Fruit fly (Drosophila melanogaster) whole organism: ENCODE measurements around the gene CG11672.

Source experiments
- CG8478 ChIP-seq: fragments of >200 bp; optimal IDR thresholded peaks from 2 replicates; lab custom pipeline; 2018; ENCODE audit warnings: inconsistent platforms
- Dll ChIP-seq: fragments of >200 bp; optimal IDR thresholded peaks from 2 replicates; lab custom pipeline; 2017
- EcR ChIP-seq, 2 experiments: fragments of >200 bp; optimal IDR thresholded peaks; 2 replicates each; lab custom pipeline; 2017; ENCODE audit warnings: missing biosample characterization in 2 of 2, missing genetic modification characterization in 2 of 2, missing genetic modification reagents in 2 of 2
- pan ChIP-seq: fragments of >200 bp; optimal IDR thresholded peaks from 2 replicates; lab custom pipeline; 2017
- psq ChIP-seq: fragments of >200 bp; optimal IDR thresholded peaks from 2 replicates; lab custom pipeline; 2017
- usp ChIP-seq: fragments of >200 bp; optimal IDR thresholded peaks from 2 replicates; lab custom pipeline; 2017; ENCODE audit warnings: missing biosample characterization, missing genetic modification characterization, mixed read lengths

CG11672 gene

DNA sequence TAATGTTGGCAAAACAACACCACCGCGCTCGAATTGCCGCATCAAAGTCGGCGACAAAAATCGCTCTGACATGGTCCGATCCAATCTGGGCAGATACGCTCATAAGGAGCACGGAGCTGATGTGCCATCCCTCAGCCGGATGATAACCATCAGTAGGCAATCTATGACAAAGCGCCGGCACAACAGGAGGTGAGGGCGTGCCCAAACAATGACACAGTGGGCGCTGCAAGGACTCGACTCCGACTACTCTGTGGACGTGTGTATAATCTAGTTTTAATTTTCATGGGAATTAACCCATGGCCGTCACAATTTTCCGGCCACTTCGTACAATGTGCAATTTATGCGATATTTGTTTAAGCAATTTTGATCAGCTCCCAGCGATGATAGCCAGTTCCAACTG, 15.3 kb downstream of the CG11672 start:
- TF ChIP-seq usp (no peak), EcR (GFP tag; optimal IDR thresholded peaks at IDR 0.05; lab: Kevin White, UChicago) (no peak), pan (lab: Kevin White, UChicago) (no peak), psq (lab: Kevin White, UChicago) (no peak), Dll (lab: Kevin White, UChicago) (no peak), CG8478 (lab: Kevin White, UChicago) (no peak)

DNA sequence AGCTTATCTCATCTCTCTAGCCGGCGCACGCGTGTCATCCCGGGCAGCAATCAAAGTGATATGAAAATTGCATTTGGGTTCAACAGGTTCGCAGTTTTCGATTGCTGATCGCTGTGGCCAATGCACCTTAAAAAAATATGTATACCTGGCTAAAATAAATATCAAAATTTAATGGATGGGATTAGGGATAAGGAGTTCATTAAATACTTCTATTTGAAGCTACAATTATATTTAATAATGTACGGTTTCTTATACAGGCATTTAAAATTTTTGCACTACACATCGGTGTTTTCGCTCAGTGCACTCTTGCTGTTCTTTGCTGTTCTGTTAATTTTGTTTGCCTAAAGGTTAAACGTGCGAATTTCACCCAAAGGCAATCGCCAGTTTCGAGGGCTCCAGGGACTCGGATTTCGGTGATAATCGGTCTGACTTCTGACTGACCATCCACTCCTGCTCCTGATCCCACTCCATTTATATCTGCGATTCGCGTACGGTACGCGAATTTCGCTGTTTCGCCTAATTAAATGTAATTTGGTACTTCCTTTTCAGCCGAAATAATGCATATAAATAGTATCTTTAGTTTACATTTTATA, 17.7 kb downstream of the CG11672 start:
- TF ChIP-seq CG8478 (lab: Kevin White, UChicago) (no peak), pan (lab: Kevin White, UChicago) (no peak), Dll (lab: Kevin White, UChicago) (no peak), psq (lab: Kevin White, UChicago) (no peak), EcR (GFP tag; optimal IDR thresholded peaks at IDR 0.05; lab: Kevin White, UChicago) (no peak), usp (no peak)

DNA sequence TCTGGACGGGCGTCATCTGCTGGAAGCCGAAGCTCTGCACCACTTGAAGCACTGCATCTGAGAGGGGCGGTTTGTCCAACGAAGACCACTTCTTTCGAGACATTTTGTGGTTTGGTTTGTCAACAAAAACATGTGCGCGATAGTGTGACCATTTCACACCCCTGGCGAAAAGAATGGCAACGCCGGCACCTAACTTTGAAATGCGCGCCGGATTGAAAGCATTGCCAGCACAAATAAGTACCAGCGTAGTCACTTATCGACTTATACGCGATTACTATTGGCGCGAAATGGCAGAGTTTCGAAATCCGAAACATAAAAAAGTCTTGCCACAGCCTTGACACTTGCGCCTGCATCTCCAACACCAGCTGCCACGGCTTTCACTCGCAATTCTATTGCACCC, 20.6 kb downstream of the CG11672 start, which contains the start of gene CG9630:
CG9630 (minus strand) TSS at position 157 of the 400 bp plus-strand sequence.
- TF ChIP-seq psq (lab: Kevin White, UChicago) (no peak), CG8478 (lab: Kevin White, UChicago) (no peak), Dll (lab: Kevin White, UChicago) (no peak), EcR (GFP tag; optimal IDR thresholded peaks at IDR 0.05; lab: Kevin White, UChicago) (no peak), usp (no peak), pan (lab: Kevin White, UChicago) (no peak)

DNA sequence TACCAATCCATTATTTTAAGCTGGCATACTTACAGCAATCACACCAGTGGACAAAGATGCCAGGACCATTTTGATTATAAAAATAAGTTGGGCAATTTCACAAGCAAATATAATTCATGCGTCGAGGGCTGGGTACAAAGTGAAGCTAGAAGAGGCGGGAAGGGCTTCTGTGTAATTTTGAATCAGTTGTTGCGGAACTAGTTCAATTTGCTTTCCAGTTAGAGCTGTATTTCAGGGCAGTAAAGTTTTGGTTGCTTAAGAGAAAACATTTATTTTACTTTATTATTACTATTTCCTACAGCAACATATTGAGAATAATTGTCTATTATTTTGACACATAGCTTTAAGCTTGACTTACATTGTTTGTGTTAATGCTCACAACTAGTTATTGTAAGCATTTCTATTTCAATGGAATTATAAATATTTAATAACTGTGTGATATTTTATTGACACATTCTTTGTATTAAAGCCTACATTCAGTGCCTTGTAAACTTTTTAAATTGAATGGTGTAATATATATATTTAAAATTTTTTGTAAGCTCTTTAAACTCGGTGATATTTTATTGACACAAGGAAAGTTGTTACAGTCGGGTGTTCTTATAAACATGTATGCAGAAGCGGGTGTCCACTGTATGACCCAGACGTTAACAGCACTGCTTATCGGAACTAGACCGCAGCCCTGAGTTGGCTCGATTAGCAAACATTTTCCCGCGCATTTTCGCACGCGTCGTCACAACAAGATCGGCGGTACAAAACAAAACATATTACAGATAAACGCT, 25.9 kb downstream of the CG11672 start, which contains the start of the genes RPA1 and Mcm2:
RPA1 (minus strand) TSS at position 150 of the 779 bp plus-strand sequence.
Mcm2 (plus strand) TSS at position 669 of the 779 bp plus-strand sequence.
- TF ChIP-seq psq (lab: Kevin White, UChicago) (no peak), CG8478 (lab: Kevin White, UChicago) (no peak)

DNA sequence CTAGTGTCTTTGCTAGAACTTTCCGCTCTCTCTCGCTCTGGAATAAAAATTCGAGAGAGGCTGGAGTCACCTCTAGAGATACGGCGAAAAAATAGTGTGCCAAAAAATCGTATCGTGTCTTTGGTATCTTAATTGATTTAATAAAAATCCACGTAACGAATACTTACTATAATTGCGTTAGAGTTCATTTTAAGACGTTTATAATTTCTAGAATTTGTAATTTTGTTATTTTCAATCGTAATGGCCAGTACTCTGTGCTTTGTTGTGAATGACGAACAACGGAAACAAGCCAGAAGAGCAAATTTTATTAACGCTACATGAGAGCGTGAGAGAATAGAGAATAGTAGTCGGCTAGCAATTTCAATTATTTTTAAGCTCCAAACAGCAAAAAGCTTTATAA, 28.7 kb downstream of the CG11672 start:
- no peak for TF ChIP-seq CG8478 (lab: Kevin White, UChicago)
- TF ChIP-seq Dll (lab: Kevin White, UChicago), result no peak
- TF ChIP-seq pan (lab: Kevin White, UChicago), result no peak
- no peak for TF ChIP-seq psq (lab: Kevin White, UChicago)
- TF ChIP-seq EcR (GFP tag; optimal IDR thresholded peaks at IDR 0.05; lab: Kevin White, UChicago), result no peak
- no peak for TF ChIP-seq usp

DNA sequence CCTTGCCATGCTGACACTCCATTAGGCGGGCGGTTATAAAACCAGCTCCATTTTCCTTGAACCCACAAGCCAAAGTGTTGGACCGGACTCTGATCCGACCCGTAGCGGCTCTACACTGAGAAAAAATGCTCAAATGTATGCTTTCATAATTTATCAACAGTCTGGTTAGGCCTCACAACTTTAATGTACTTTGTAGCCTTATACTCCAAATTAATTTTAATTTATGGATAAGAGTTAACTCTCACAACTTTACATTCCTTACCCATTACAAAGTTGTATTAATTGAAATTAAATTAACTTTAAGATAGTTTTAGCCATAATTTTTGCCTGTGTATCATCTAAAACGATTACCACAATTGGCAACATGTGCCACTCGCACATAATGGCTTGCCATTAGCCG, 34.3 kb downstream of the CG11672 start:
- no peak for TF ChIP-seq CG8478 (lab: Kevin White, UChicago)
- no peak for TF ChIP-seq pan (lab: Kevin White, UChicago)

DNA sequence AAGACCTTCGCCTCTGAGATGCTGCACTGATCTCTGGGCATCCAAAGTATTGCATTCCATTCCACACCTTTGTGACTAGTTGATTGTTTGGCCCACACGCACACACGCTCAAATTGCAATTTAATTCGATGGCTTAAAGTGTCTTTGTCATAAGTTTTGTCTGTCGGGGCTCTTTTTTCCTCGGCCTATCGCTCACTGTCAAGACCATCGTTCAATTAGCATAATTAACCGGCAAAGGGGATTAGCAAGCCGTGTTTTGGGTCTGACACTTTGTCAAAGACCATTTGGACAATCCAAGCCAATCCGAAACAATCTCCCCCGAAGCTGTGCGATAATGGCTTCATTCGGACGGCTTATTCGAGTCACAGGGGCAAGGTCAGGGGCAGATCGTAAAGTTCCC, 36.0 kb downstream of the CG11672 start:
- TF ChIP-seq CG8478 (lab: Kevin White, UChicago) (no peak), EcR (GFP tag; optimal IDR thresholded peaks at IDR 0.05; lab: Kevin White, UChicago) (no peak), Dll (lab: Kevin White, UChicago) (no peak)

DNA sequence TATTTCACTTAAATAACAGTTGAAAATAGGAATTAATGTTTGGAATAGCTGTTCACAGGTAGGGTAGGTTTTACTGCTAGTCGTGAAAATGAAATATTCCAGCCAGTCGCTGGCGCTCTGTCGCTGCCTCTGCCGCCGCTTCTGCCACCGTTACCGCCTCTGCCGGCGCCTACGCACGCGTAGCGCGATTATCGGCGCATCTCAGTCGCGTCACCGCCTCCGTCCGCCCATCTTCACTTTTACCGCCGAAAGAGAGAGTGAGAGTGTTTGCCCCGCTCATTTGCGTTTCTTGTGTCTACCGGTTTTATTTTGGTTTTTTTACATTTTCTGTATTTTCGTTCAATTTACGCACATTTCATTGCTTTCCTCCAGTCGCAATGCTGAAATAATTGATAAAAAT, 38.8 kb downstream of the CG11672 start:
- TF ChIP-seq pan (lab: Kevin White, UChicago) (no peak), Dll (lab: Kevin White, UChicago) (no peak), EcR (GFP tag; optimal IDR thresholded peaks at IDR 0.05; lab: Kevin White, UChicago) (no peak), usp (no peak), psq (lab: Kevin White, UChicago) (no peak), CG8478 (lab: Kevin White, UChicago) (no peak)

DNA sequence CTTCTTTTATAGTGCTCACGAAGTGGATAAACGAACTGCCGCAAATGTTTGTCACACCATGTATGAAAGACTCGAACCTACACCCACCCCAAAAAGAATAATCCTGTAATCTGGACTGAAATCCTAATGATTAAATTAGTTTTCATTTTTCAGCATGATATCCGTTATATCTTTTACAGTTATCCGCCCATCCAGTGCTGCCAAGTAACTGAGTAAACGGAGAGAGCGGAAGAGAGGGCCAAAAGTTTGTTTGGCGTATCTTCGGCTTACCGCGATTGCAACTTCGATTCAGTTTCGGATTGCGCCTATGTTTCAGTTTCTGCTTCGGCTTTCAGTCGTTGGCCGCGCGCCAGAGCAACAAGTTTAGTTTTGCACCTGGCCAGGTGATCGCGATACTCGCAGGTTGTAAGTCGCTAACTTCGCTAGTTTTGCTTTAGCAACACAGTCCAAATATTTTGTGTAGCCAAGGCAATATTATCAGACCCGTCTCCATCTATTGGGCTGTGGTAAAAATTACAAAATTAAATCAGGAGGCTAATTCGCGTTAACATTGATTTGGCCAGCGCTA, 40.1 kb downstream of the CG11672 start, which contains the start of gene mtg:
mtg (plus strand) TSS at position 332 of the 568 bp plus-strand sequence.
- TF ChIP-seq CG8478 (lab: Kevin White, UChicago), result no peak

DNA sequence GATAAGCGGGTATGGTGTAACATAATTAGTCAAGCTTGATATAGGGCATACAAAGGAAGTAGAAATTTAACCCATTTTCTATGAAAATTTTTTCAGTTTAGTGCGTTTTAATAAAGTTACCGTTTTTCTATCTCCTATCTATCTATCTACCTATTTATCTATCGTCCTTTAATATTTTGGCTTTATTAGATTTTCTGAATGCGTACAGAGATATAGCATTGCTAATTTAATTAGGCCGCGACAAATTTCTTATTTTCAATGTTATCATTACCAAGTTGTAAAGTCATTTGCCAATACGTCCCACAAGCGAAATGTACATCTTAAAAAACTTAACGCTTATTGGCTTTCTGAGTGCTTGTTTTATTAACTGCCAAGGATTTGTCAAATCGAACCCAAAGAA, 42.2 kb downstream of the CG11672 start, which contains the start of gene CG15864:
CG15864 (plus strand) TSS at position 301 of the 400 bp plus-strand sequence.
- TF ChIP-seq pan (lab: Kevin White, UChicago), result no peak
- no peak for TF ChIP-seq usp
- no peak for TF ChIP-seq Dll (lab: Kevin White, UChicago)
- TF ChIP-seq CG8478 (lab: Kevin White, UChicago), result no peak
- TF ChIP-seq psq (lab: Kevin White, UChicago), result no peak
- TF ChIP-seq EcR (GFP tag; optimal IDR thresholded peaks at IDR 0.05; lab: Kevin White, UChicago), result no peak

DNA sequence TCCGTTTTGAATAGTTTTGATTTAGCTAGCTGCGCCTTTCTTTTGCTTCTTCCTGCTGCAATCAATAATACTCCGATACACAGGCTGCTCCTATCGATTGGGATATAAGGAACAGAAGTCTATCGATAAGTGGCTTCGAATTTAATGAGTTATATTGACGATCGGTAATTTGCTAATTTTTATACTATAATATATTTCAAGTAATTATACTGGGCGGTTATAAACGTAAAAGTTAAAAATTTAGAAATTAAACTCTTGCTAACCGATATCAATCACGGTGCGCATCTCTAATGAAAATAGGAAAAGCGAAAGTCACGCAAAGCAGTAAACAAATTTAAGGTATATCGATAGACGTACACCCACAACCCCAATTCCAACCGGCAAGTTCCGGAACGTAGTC, 46.7 kb downstream of the CG11672 start, which contains the start of the genes CG9636, CG18749 and CG33722:
CG9636 (minus strand) TSS at position 73 of the 400 bp plus-strand sequence.
CG18749 (plus strand) TSS at position 336 of the 400 bp plus-strand sequence.
CG33722 (plus strand) TSS at position 336 of the 400 bp plus-strand sequence.
- TF ChIP-seq psq (lab: Kevin White, UChicago), result no peak
- TF ChIP-seq pan (lab: Kevin White, UChicago), result no peak
- TF ChIP-seq Dll (lab: Kevin White, UChicago), result no peak
- no peak for TF ChIP-seq EcR (GFP tag; optimal IDR thresholded peaks at IDR 0.05; lab: Kevin White, UChicago)
- no peak for TF ChIP-seq usp
- no peak for TF ChIP-seq CG8478 (lab: Kevin White, UChicago)

DNA sequence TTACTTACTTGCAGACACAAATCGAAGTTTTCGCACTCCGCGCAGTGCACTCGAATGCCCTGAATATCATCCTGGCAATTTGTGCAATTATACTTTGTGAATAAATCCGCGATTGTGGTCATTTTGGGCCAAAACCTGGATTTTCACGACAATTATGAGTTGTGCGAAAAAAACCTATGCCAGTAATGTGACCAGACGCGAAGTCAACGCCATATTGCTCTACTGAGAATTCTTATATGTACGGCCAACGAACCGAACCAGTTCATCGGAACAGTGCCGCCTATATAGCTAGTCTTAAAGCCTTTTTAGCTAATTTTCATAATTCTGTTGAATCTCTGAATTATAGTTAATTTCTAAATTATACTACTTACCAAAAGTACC, 50.1 kb downstream of the CG11672 start, which contains the start of gene Ada2b:
Ada2b (minus strand) TSS at position 214 of the 381 bp plus-strand sequence.
- TF ChIP-seq pan (lab: Kevin White, UChicago) (no peak), psq (lab: Kevin White, UChicago) (no peak), EcR (GFP tag; optimal IDR thresholded peaks at IDR 0.05; lab: Kevin White, UChicago) (no peak), CG8478 (lab: Kevin White, UChicago) (no peak), usp (no peak), Dll (lab: Kevin White, UChicago) (no peak)
